Worm (Caenorhabditis elegans): ENCODE results near the gene Y75B12B.13.

Y75B12B.13 gene

DNA sequence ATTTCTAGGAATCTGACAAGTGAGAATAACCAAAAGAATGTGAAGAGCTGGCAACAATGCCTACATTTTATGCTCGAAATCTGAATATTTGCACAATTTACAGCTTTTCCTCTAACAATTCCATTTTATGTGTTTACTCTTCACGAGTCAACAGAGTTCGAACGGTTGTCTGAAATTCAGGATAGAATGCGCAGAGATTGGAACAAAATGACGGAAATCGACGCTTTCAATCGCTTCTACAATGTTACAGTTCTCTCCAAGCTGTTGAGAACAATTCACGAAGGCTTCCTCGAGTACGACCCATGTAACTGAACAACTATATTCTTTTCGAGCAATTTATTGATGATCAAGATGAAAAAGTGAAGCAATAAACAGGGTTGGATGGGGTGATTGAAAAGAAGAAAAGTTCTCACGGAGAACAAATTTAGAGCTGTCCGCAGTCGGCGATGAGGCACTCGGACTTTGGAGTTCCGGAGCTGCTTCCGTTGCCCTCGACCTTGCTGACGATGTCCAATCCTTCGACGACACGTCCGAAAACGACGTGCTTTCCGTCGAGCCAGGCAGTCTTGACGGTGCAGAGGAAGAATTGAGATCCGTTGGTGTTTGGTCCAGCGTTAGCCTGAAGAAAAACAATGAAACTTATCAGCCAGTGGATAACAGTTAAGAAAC, 7.4 kb downstream of the Y75B12B.13 start, which contains the start of gene Y75B12B.3:
Gene Y75B12B.3 (minus strand): TSS at position 21 of the 669 bp plus-strand sequence.
- TF ChIP-seq F23B12.7 (tag; optimal IDR thresholded peaks at IDR 0.05; ENCODE audit: insufficient read depth) (no peak), snpc-4 (GFP tag; optimal IDR thresholded peaks at IDR 0.05) (peak; percentile 48), snpc-4 (tag; optimal IDR thresholded peaks at IDR 0.05) (peak in 2 of 4 experiments; percentile 0 to 37), ztf-25 (GFP tag; IDR thresholded peaks at IDR 0.05) (0 out of 2 replicates have a peak, but pooled peaks have one; percentile 56), hmg-1.2 (GFP tag; IDR thresholded peaks at IDR 0.05) (0 out of 2 replicates have a peak, but pooled peaks have one; percentile 10), attf-5 (GFP tag; optimal IDR thresholded peaks at IDR 0.05) (peak; percentile 48), F57C9.4 (tag; optimal IDR thresholded peaks at IDR 0.05) (no peak), tbp1 (GFP tag; optimal IDR thresholded peaks at IDR 0.05) (peak; percentile 42), lin-54 (GFP tag; optimal IDR thresholded peaks at IDR 0.05) (peak; percentile 62), lsl-1 (GFP tag; optimal IDR thresholded peaks at IDR 0.05) (peak; percentile 47), mcd-1 (GFP tag; IDR thresholded peaks at IDR 0.05) (peak; percentile 51), madf-6 (GFP tag; IDR thresholded peaks at IDR 0.05) (peak; percentile 73), F22D6.2 (tag; optimal IDR thresholded peaks at IDR 0.05) (no peak), hrde-1 (tag; optimal IDR thresholded peaks at IDR 0.05; ENCODE audit: borderline replicate concordance) (peak; percentile 64), madf-3 (GFP tag; IDR thresholded peaks at IDR 0.05) (0 out of 2 replicates have a peak, but pooled peaks have one; percentile 3), madf-8 (GFP tag; conservative IDR thresholded peaks at IDR 0.05) (peak; percentile 10; the same call in 1 of the 2 replicates), die-1 (tag; optimal IDR thresholded peaks at IDR 0.05) (peak; percentile 36), snpc-1.3 (tag; optimal IDR thresholded peaks at IDR 0.05; ENCODE audit: insufficient read depth) (peak; percentile 43), nhr-80 (tag; optimal IDR thresholded peaks at IDR 0.05) (no peak), attf-6 (GFP tag; IDR thresholded peaks at IDR 0.05) (peak; percentile 50; the same call in 1 of the 2 replicates), ceh-100 (GFP tag; IDR thresholded peaks at IDR 0.05) (peak; percentile 47; the same call in 1 of the 2 replicates), snpc-3.4 (tag; optimal IDR thresholded peaks at IDR 0.05) (peak; percentile 24), pbrm-1 (GFP tag; IDR thresholded peaks at IDR 0.05) (0 out of 2 replicates have a peak, but pooled peaks have one; percentile 52), F39B2.1 (GFP tag; IDR thresholded peaks at IDR 0.05) (peak; percentile 27; the same call in 1 of the 2 replicates), C17E4.6 (GFP tag; IDR thresholded peaks at IDR 0.05) (0 out of 2 replicates have a peak, but pooled peaks have one; percentile 27), efl-1 (GFP tag; optimal IDR thresholded peaks at IDR 0.05) (no peak), athp-1 (tag; optimal IDR thresholded peaks at IDR 0.05) (peak; percentile 46), cebp-1 (GFP tag; IDR thresholded peaks at IDR 0.05) (no peak), cebp-1 (tag; optimal IDR thresholded peaks at IDR 0.05) (peak; percentile 29), Y56A3A.18 (GFP tag; IDR thresholded peaks at IDR 0.05) (peak; percentile 41; the same call in 1 of the 2 replicates), B0336.3 (GFP tag; IDR thresholded peaks at IDR 0.05) (peak; percentile 81), ets-4 (GFP tag; optimal IDR thresholded peaks at IDR 0.05) (no peak), him-1 (tag; optimal IDR thresholded peaks at IDR 0.05) (peak; percentile 57), ztf-18 (tag; optimal IDR thresholded peaks at IDR 0.05) (peak; percentile 54), Y53G8AR.9 (GFP tag; conservative IDR thresholded peaks at IDR 0.05) (peak; percentile 67; the same call in 1 of the 2 replicates), egrh-3 (GFP tag; IDR thresholded peaks at IDR 0.05) (peak; percentile 18; the same call in 1 of the 2 replicates), B0261.1 (tag; optimal IDR thresholded peaks at IDR 0.05) (peak; percentile 7), ZK185.1 (tag; optimal IDR thresholded peaks at IDR 0.05; ENCODE audit: poor library complexity, severe bottlenecking) (no peak), lin-26 (GFP tag; IDR thresholded peaks at IDR 0.05) (peak; percentile 77), ztf-3 (GFP tag; optimal IDR thresholded peaks at IDR 0.05) (no peak), egl-44 (GFP tag; IDR thresholded peaks at IDR 0.05) (0 out of 2 replicates have a peak, but pooled peaks have one; percentile 17), F49E8.2 (tag; optimal IDR thresholded peaks at IDR 0.05; ENCODE audit: insufficient read depth) (peak; percentile 84), ekl-4 (GFP tag; IDR thresholded peaks at IDR 0.05) (peak; percentile 76; the same call in 1 of the 2 replicates), tlf-1 (GFP tag; optimal IDR thresholded peaks at IDR 0.05) (peak; percentile 51), Y95B8A.8 (GFP tag; IDR thresholded peaks at IDR 0.05) (0 out of 2 replicates have a peak, but pooled peaks have one; percentile 5)
